Fruit fly (Drosophila melanogaster): ENCODE measurements around the gene Vdup1.

- no peak for TF ChIP-seq CG8478 (optimal IDR thresholded peaks at IDR 0.05)
- peak in 1 of 2 experiments; percentile 17 for TF ChIP-seq CTCF (optimal IDR thresholded peaks at IDR 0.05)
Measured at dm6 chr3L:145998-146576, 32.7 kb downstream of the Vdup1 start, which contains the start of gene CG6845.
